Worm (Caenorhabditis elegans): ENCODE results near the gene fbxb-26.

ce11 chrII:1712938-1713337, 30.6 kb downstream of the fbxb-26 start, which contains the start of gene btb-7:
- TF ChIP-seq ceh-82 (tag; optimal IDR thresholded peaks at IDR 0.05): no peak
- no peak for TF ChIP-seq nhr-76 (tag; optimal IDR thresholded peaks at IDR 0.05)
- no peak for TF ChIP-seq pqm-1 (tag; optimal IDR thresholded peaks at IDR 0.05)
- TF ChIP-seq dsc-1 (tag; optimal IDR thresholded peaks at IDR 0.05): no peak
- no peak for TF ChIP-seq ceh-88 (GFP tag; IDR thresholded peaks at IDR 0.05)
- no peak for TF ChIP-seq sup-37 (GFP tag; optimal IDR thresholded peaks at IDR 0.05)
- TF ChIP-seq ztf-4 (tag; optimal IDR thresholded peaks at IDR 0.05): no peak
- TF ChIP-seq nhr-19 (GFP tag; conservative IDR thresholded peaks at IDR 0.05): no peak

All from whole organism, L1 larva.